Fruit fly (Drosophila melanogaster) Kc167 (cell line): ENCODE results near the gene Rcd-1.

Experiments used
- Myc ChIP-seq: fragments of >200 bp; optimal IDR thresholded peaks from 2 replicates; lab custom pipeline; 2017; ENCODE audit warnings: missing external identifiers
- Sin3A ChIP-seq: fragments of >200 bp; optimal IDR thresholded peaks from 2 replicates; lab custom pipeline; 2018; ENCODE audit warnings: missing external identifiers
- h ChIP-seq: fragments of >200 bp; optimal IDR thresholded peaks from 3 replicates; lab custom pipeline; 2018; ENCODE audit warnings: missing external identifiers
- insv ChIP-seq: fragments of >200 bp; optimal IDR thresholded peaks from 3 replicates; lab custom pipeline; 2018; ENCODE audit warnings: missing external identifiers
- psq ChIP-seq: fragments of >200 bp; optimal IDR thresholded peaks from 2 replicates; lab custom pipeline; 2017; ENCODE audit warnings: missing external identifiers
- ttk ChIP-seq: sonication (Bioruptor generic); optimal IDR thresholded peaks from 2 replicates; lab custom pipeline; 2017; ENCODE audit warnings: missing external identifiers

Rcd-1 gene

dm6 chrX:19637434-19638327 is 886 bp upstream of the Rcd-1 start:
- no peak for TF ChIP-seq ttk (lab: Kevin White, UChicago)
- TF ChIP-seq insv (lab: Kevin White, UChicago), result no peak
- no peak for TF ChIP-seq h (lab: Kevin White, UChicago)
- TF ChIP-seq Myc (lab: Kevin White, UChicago), result no peak
- TF ChIP-seq psq (lab: Kevin White, UChicago), result no peak
- TF ChIP-seq Sin3A (lab: Kevin White, UChicago), result no peak

- TF ChIP-seq ttk (lab: Kevin White, UChicago) (no peak), Myc (lab: Kevin White, UChicago) (no peak), h (lab: Kevin White, UChicago) (no peak)
These were observed 2.2 kb downstream of the Rcd-1 start for dm6 chrX:19640707-19641248.

dm6 chrX:19642819-19643504 is 4.4 kb downstream of the Rcd-1 start, which contains the start of the genes CG12237 and Sec61gamma:
Gene CG12237, minus strand, starts transcription at chrX:19642869.
Gene Sec61gamma, plus strand, starts transcription at chrX:19643327.
- no peak for TF ChIP-seq psq (lab: Kevin White, UChicago)
- no peak for TF ChIP-seq Sin3A (lab: Kevin White, UChicago)
- TF ChIP-seq Myc (lab: Kevin White, UChicago), result no peak
- no peak for TF ChIP-seq ttk (lab: Kevin White, UChicago)
- no peak for TF ChIP-seq h (lab: Kevin White, UChicago)
- TF ChIP-seq insv (lab: Kevin White, UChicago), result no peak

DNA sequence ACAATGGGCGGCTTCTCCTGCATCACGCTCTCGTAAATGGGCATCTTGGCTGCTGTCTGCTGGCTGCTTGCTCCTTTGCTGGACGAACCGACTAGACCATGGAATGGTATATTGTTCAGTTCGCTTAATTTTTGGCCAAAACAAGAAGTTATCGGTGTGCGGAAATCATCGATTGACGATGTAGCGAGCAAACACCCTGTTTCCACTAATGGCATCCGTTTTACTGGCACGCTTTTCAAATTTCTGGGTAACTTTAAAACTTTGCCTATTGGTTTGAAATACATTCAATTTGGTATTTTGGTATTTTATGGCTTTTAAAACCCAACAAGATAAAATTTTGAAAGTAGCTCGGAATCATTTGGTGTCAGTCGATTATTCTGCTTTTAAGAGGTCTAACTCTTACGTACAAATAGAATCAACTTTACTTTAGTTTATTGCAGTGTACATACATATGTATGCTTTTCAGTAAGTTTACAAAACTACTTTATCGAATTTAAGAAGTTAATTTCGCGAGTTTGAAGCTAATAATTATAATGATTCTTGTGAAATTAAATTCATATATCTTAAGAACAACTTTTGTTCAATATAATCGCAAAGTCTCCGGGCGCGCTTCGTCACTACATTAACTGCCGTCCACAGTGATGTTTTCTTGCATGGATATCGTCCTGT is 7.4 kb downstream of the Rcd-1 start, which contains the start of gene Arp10:
TSS of gene Arp10 (minus strand) at position 304 of the 669 bp plus-strand sequence.
- TF ChIP-seq ttk (lab: Kevin White, UChicago), result no peak
- no peak for TF ChIP-seq insv (lab: Kevin White, UChicago)
- no peak for TF ChIP-seq psq (lab: Kevin White, UChicago)
- TF ChIP-seq Sin3A (lab: Kevin White, UChicago), result no peak
- no peak for TF ChIP-seq Myc (lab: Kevin White, UChicago)
- TF ChIP-seq h (lab: Kevin White, UChicago), result no peak

DNA sequence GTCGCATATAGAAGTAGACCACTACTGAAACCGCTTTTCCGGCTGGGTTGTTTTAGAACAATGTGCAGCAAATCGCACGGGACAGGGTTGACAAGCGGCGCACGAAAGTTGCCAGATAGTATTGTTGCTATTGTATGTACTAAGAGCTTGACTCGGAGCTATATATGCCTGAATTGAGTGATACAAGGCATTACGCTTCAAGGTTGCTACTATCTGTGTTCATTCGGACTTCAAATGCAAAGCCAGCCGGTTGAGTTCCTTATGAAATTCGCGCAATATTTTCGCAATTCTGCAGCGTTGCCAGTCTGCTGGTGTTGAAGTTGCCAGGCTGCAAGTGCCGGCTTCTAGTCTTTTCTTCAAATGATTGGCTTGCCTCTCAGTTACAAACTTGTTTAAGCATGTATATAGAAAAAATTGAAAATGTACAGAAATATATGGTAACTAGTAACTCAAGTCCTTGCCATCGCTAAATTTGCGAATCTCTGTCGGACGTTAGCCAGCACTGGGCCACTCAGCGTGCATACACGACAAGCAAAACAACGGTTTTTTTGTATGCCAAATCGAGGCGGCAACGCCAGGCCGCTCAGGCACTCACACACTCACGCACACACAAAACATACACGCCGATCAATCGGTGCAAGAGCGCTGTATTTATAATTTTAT is 13.3 kb downstream of the Rcd-1 start, which contains the start of the genes Ranbp21 and Elys:
TSS of gene Ranbp21 (minus strand) at position 513 of the 663 bp plus-strand sequence.
TSS of gene Elys (plus strand) at position 549 of the 663 bp plus-strand sequence.
- no peak for TF ChIP-seq Myc (lab: Kevin White, UChicago)
- no peak for TF ChIP-seq Sin3A (lab: Kevin White, UChicago)
- TF ChIP-seq psq (lab: Kevin White, UChicago), result no peak
- TF ChIP-seq h (lab: Kevin White, UChicago), result no peak
- no peak for TF ChIP-seq insv (lab: Kevin White, UChicago)
- TF ChIP-seq ttk (lab: Kevin White, UChicago), result no peak

- TF ChIP-seq Myc (lab: Kevin White, UChicago) (no peak), psq (lab: Kevin White, UChicago) (no peak), insv (lab: Kevin White, UChicago) (no peak), Sin3A (lab: Kevin White, UChicago) (no peak), h (lab: Kevin White, UChicago) (no peak), ttk (lab: Kevin White, UChicago) (no peak)
These were observed 24.1 kb downstream of the Rcd-1 start for dm6 chrX:19662583-19663195.

DNA sequence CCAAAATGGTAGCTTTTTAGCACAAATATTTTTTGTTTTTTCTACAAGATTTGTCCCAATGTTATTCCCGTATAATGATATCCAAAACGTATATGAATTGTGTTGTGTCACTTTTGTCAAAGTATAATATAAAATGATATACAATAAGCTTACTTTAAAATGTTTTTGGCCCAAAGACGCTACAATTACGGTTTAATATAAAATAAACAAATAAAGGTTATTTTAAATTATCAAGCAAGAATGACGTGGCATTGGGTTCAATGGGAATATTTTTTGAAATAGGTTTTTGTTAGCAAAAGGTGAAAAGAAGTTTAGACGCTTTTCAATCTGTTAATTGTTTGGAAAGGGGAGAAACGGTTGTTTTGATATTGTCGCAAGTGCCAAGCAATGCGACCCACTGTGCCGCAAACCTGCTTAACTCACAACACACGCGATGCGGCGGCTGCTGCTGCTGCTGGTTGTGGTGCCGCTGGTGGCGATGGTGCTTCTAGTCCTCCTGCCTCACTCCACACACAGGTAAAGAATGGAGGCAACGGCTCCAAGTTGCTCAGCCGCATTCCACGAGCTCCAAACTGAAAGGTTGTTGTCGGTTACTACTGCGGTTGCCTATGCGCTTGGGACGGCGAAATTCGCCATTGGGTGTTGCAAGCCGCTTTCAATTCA is 24.8 kb downstream of the Rcd-1 start:
- TF ChIP-seq h (lab: Kevin White, UChicago) (no peak), ttk (lab: Kevin White, UChicago) (no peak), Myc (lab: Kevin White, UChicago) (no peak), Sin3A (lab: Kevin White, UChicago) (no peak), psq (lab: Kevin White, UChicago) (no peak), insv (lab: Kevin White, UChicago) (no peak)

- TF ChIP-seq Sin3A (lab: Kevin White, UChicago) (no peak), insv (lab: Kevin White, UChicago) (no peak), h (lab: Kevin White, UChicago) (no peak), psq (lab: Kevin White, UChicago) (no peak)
These were observed 25.5 kb downstream of the Rcd-1 start, which contains the start of the genes CG14223 and Ssu72 for dm6 chrX:19663859-19664728. Gene CG14223, minus strand, starts transcription at chrX:19663971. Gene Ssu72, plus strand, starts transcription at chrX:19664561.
